Worm (Caenorhabditis elegans): Measurements from ENCODE around the gene F48F7.5.

- TF ChIP-seq elt-3 (tag; optimal IDR thresholded peaks at IDR 0.05) (no peak), nhr-25 (tag; optimal IDR thresholded peaks at IDR 0.05) (no peak), elt-1 (tag; optimal IDR thresholded peaks at IDR 0.05) (no peak), ZK546.5 (tag; optimal IDR thresholded peaks at IDR 0.05) (no peak), lin-39 (tag; optimal IDR thresholded peaks at IDR 0.05) (no peak), F13H6.1 (tag; optimal IDR thresholded peaks at IDR 0.05) (no peak), nhr-11 (tag; optimal IDR thresholded peaks at IDR 0.05) (no peak), skn-1 (tag; optimal IDR thresholded peaks at IDR 0.05) (no peak), fos-1 (tag; optimal IDR thresholded peaks at IDR 0.05) (no peak)
Observed at ce11 chrX:14008130-14008529, 32.7 kb downstream of the F48F7.5 start.

Measured in whole organism, L2 larva.